Worm (Caenorhabditis elegans) whole organism, L3 larva: Measurements from ENCODE around the gene C13A10.1.

Experiments used
- ceh-82 ChIP-seq: fragments of 150-350 bp; optimal IDR thresholded peaks from 2 replicates; lab custom pipeline; 2014; ENCODE audit warnings: missing biosample characterization, missing genetic modification characterization
- fkh-10 ChIP-seq: sonication (generic microtip); optimal IDR thresholded peaks from 2 replicates; lab custom pipeline; 2017; ENCODE audit warnings: missing biosample characterization, missing genetic modification reagents, missing genetic modification characterization
- fos-1 ChIP-seq: fragments of 150-350 bp; optimal IDR thresholded peaks from 2 replicates; lab custom pipeline; 2014; ENCODE audit warnings: missing biosample characterization, missing genetic modification characterization
- lin-39 ChIP-seq: fragments of 150-350 bp; optimal IDR thresholded peaks from 2 replicates; lab custom pipeline; 2018; ENCODE audit warnings: missing biosample characterization, missing genetic modification reagents, missing genetic modification characterization
- nhr-43 ChIP-seq: sonication (generic microtip); optimal IDR thresholded peaks from 2 replicates; lab custom pipeline; 2016; ENCODE audit warnings: mild to moderate bottlenecking, missing genetic modification characterization, missing compliant biosample characterization; ENCODE audit not compliant: poor library complexity, severe bottlenecking
- nhr-76 ChIP-seq: fragments of 150-350 bp; sonication (generic microtip); optimal IDR thresholded peaks from 5 replicates; lab custom pipeline; 2014; ENCODE audit warnings: missing biosample characterization, missing genetic modification characterization
- unc-62 ChIP-seq: fragments of 150-350 bp; sonication (generic microtip); optimal IDR thresholded peaks from 4 replicates; lab custom pipeline; 2014; ENCODE audit warnings: missing biosample characterization, missing genetic modification reagents, missing genetic modification characterization

DNA sequence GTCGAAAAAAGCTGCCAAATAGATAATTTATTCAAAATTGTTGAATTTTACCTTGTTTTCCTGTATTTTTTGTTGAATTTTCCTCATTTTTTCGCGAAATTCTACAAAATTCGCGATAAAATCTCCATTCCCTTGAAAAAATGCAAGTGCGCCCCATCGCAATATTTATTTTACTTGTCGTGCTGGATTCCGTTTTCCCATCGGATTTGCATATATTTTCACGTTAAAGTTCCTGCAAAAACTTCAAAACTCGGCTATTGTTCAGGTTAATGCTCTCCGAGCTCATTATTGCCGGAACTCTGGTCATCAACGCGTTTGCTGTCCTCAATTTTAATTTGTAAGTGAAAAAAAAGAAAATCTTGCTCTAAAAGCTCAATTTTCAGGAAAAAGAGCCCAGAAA is 47.6 kb upstream of the C13A10.1 start, which contains the start of the genes Y51H7C.41 and cogc-4:
- no peak for TF ChIP-seq fos-1
- TF ChIP-seq fkh-10 (GFP tag; lab: Kevin White, UChicago) = no peak
- TF ChIP-seq ceh-82 (tag; lab: Kevin White, UChicago) = no peak
- TF ChIP-seq nhr-76 (tag; lab: Kevin White, UChicago) = no peak
- no peak for TF ChIP-seq unc-62
- no peak for TF ChIP-seq nhr-43 (tag; lab: Kevin White, UChicago)
- no peak for TF ChIP-seq lin-39
